Worm (Caenorhabditis elegans): ENCODE measurements around the gene ttll-15.

ce11 chrV:10381726-10382125 is 23.4 kb downstream of the ttll-15 start, which contains the start of gene abu-1:
- no peak for TF ChIP-seq fkh-10 (GFP tag; optimal IDR thresholded peaks at IDR 0.05)
- TF ChIP-seq unc-39 (tag; optimal IDR thresholded peaks at IDR 0.05): no peak
- TF ChIP-seq zag-1 (tag; optimal IDR thresholded peaks at IDR 0.05): no peak
- TF ChIP-seq unc-62 (GFP tag; optimal IDR thresholded peaks at IDR 0.05): no peak
- no peak for TF ChIP-seq nhr-77 (tag; optimal IDR thresholded peaks at IDR 0.05)
- no peak for TF ChIP-seq elt-1 (tag; optimal IDR thresholded peaks at IDR 0.05)
- TF ChIP-seq elt-2 (tag; optimal IDR thresholded peaks at IDR 0.05): no peak
- no peak for TF ChIP-seq snpc-4 (tag; optimal IDR thresholded peaks at IDR 0.05)
- TF ChIP-seq nhr-11 (tag; optimal IDR thresholded peaks at IDR 0.05): no peak
- no peak for TF ChIP-seq pqm-1 (tag; optimal IDR thresholded peaks at IDR 0.05)

Data from whole organism, L3 larva.